Fruit fly (Drosophila melanogaster) Kc167 (cell line): ENCODE data around the gene Sam-S.

ENCODE experiments used
- Sin3A ChIP-seq: fragments of >200 bp; optimal IDR thresholded peaks from 2 replicates; lab custom pipeline; 2018; ENCODE audit warnings: missing external identifiers
- h ChIP-seq: fragments of >200 bp; optimal IDR thresholded peaks from 3 replicates; lab custom pipeline; 2018; ENCODE audit warnings: missing external identifiers
- insv ChIP-seq: fragments of >200 bp; optimal IDR thresholded peaks from 3 replicates; lab custom pipeline; 2018; ENCODE audit warnings: missing external identifiers
- psq ChIP-seq: fragments of >200 bp; optimal IDR thresholded peaks from 2 replicates; lab custom pipeline; 2017; ENCODE audit warnings: missing external identifiers
- ttk ChIP-seq: sonication (Bioruptor generic); optimal IDR thresholded peaks from 2 replicates; lab custom pipeline; 2017; ENCODE audit warnings: missing external identifiers

- TF ChIP-seq Sin3A (no peak), h (lab: Kevin White, UChicago) (no peak), insv (no peak), psq (lab: Kevin White, UChicago) (no peak), ttk (lab: Kevin White, UChicago) (no peak)
Observed at dm6 chr2L:140849-141248, 34.1 kb downstream of the Sam-S start, which contains the start of the genes CG31975 and ovm.
